Worm (Caenorhabditis elegans) whole organism, L4 larva: ENCODE measurements around the gene T07C4.3.

Experiments
- F26F4.8 ChIP-seq: fragments of 200-800 bp; sonication (Bioruptor generic); conservative IDR thresholded peaks from 2 replicates; pipeline ENCODE4 v1.3.6; 2022; ENCODE audit warnings: missing genetic modification characterization, missing compliant biosample characterization
- F49E8.2 ChIP-seq: sonication (generic microtip); optimal IDR thresholded peaks from 2 replicates; lab custom pipeline; 2016; ENCODE audit warnings: missing compliant biosample characterization, mild to moderate bottlenecking, missing genetic modification characterization, borderline replicate concordance
- T26A8.4 ChIP-seq: fragments of 200-800 bp; sonication (Bioruptor generic); IDR thresholded peaks from 2 replicates; pipeline ENCODE4 v1.3.6; 2022; ENCODE audit warnings: missing genetic modification characterization, missing compliant biosample characterization
- Y105C5A.15 ChIP-seq: fragments of 200-800 bp; sonication (Bioruptor generic); IDR thresholded peaks from 2 replicates; pipeline ENCODE4 v1.3.6; 2022; ENCODE audit warnings: missing genetic modification characterization, missing compliant biosample characterization
- Y48G9A.11 ChIP-seq: fragments of 200-800 bp; sonication (Bioruptor generic); IDR thresholded peaks from 2 replicates; pipeline ENCODE4 v1.3.6; 2022; ENCODE audit warnings: missing genetic modification reagents, missing genetic modification characterization, missing compliant biosample characterization
- ama-1 ChIP-seq: fragments of 150-350 bp; optimal IDR thresholded peaks from 2 replicates; lab custom pipeline; 2014; ENCODE audit warnings: inconsistent platforms, mixed read lengths
- arid-1 ChIP-seq: fragments of 200-800 bp; sonication (Bioruptor generic); conservative IDR thresholded peaks from 2 replicates; pipeline ENCODE4 v1.3.6; 2022; ENCODE audit warnings: missing genetic modification reagents, missing genetic modification characterization, missing compliant biosample characterization
- attf-4 ChIP-seq: sonication (generic microtip); optimal IDR thresholded peaks from 3 replicates; lab custom pipeline; 2017; ENCODE audit warnings: missing biosample characterization, missing genetic modification characterization
- ceh-32 ChIP-seq: sonication (generic microtip); optimal IDR thresholded peaks from 2 replicates; lab custom pipeline; 2016; ENCODE audit warnings: mild to moderate bottlenecking, missing genetic modification characterization, missing compliant biosample characterization; ENCODE audit not compliant: poor library complexity
- ceh-44 ChIP-seq: fragments of 200-800 bp; sonication (Bioruptor generic); IDR thresholded peaks from 2 replicates; pipeline ENCODE4 v1.3.6; 2022; ENCODE audit warnings: missing genetic modification reagents, missing genetic modification characterization, missing compliant biosample characterization
- ceh-62 ChIP-seq: sonication (generic microtip); optimal IDR thresholded peaks from 2 replicates; lab custom pipeline; 2017; ENCODE audit warnings: missing biosample characterization, missing genetic modification characterization
- ceh-82 ChIP-seq: sonication (generic microtip); optimal IDR thresholded peaks from 2 replicates; lab custom pipeline; 2017; ENCODE audit warnings: missing biosample characterization, missing genetic modification characterization
- daf-16 ChIP-seq, 3 experiments: sonication (generic microtip); optimal IDR thresholded peaks; 2 replicates each; lab custom pipeline; 2016 to 2017; ENCODE audit warnings: missing genetic modification characterization in 3 of 3, missing genetic modification reagents in 3 of 3, mild to moderate bottlenecking in 2 of 3, missing compliant biosample characterization in 2 of 3, missing biosample characterization in 1 of 3, moderate library complexity in 1 of 3
- daf-19 ChIP-seq: fragments of 200-800 bp; sonication (Bioruptor generic); conservative IDR thresholded peaks from 2 replicates; pipeline ENCODE4 v1.3.6; 2022; ENCODE audit warnings: missing genetic modification characterization, missing compliant biosample characterization
- dmd-6 ChIP-seq: fragments of 200-800 bp; sonication (Bioruptor generic); IDR thresholded peaks from 2 replicates; pipeline ENCODE4 v1.3.6; 2022; ENCODE audit warnings: missing genetic modification reagents, missing genetic modification characterization, missing compliant biosample characterization
- dpl-1 ChIP-seq: fragments of 150-350 bp; optimal IDR thresholded peaks from 2 replicates; lab custom pipeline; 2014; ENCODE audit warnings: missing biosample characterization, missing genetic modification reagents, missing genetic modification characterization
- dve-1 ChIP-seq: sonication (generic microtip); optimal IDR thresholded peaks from 2 replicates; lab custom pipeline; 2017; ENCODE audit warnings: antibody characterized with exemption, mild to moderate bottlenecking, missing genetic modification characterization, missing compliant biosample characterization; ENCODE audit not compliant: insufficient read depth
- egl-43 ChIP-seq: fragments of 200-800 bp; sonication (Bioruptor generic); IDR thresholded peaks from 2 replicates; pipeline ENCODE4 v1.3.6; 2022; ENCODE audit warnings: missing genetic modification reagents, missing genetic modification characterization, missing compliant biosample characterization
- fos-1 ChIP-seq: fragments of 150-350 bp; optimal IDR thresholded peaks from 2 replicates; lab custom pipeline; 2014; ENCODE audit warnings: missing biosample characterization, missing genetic modification characterization
- hlh-11 ChIP-seq: fragments of 200-800 bp; sonication (Bioruptor generic); optimal IDR thresholded peaks from 2 replicates; lab custom pipeline; 2018; ENCODE audit warnings: mild to moderate bottlenecking, missing genetic modification characterization, missing compliant biosample characterization
- lin-13 ChIP-seq: fragments of 150-350 bp; optimal IDR thresholded peaks from 2 replicates; lab custom pipeline; 2014; ENCODE audit warnings: missing biosample characterization, missing genetic modification reagents, missing genetic modification characterization
- lin-38 ChIP-seq: fragments of 200-800 bp; sonication (Bioruptor generic); IDR thresholded peaks from 2 replicates; pipeline ENCODE4 v1.3.6; 2022; ENCODE audit warnings: missing genetic modification reagents, missing genetic modification characterization, missing compliant biosample characterization
- mdl-1 ChIP-seq, 2 experiments: fragments of 150-350 bp in 1 of 2; sonication (generic microtip) in 1 of 2; optimal IDR thresholded peaks; 2 replicates each; lab custom pipeline; 2014 to 2017; ENCODE audit warnings: missing biosample characterization in 2 of 2, missing genetic modification characterization in 2 of 2
- mes-2 ChIP-seq: sonication (generic microtip); optimal IDR thresholded peaks from 2 replicates; lab custom pipeline; 2016; ENCODE audit warnings: missing genotype, mild to moderate bottlenecking, missing genetic modification characterization, missing compliant biosample characterization; ENCODE audit not compliant: poor library complexity, severe bottlenecking
- nhr-111 ChIP-seq: fragments of 200-800 bp; sonication (Bioruptor generic); optimal IDR thresholded peaks from 2 replicates; lab custom pipeline; 2018; ENCODE audit warnings: mild to moderate bottlenecking, missing genetic modification characterization, missing compliant biosample characterization
- nhr-28 ChIP-seq: fragments of 150-350 bp; optimal IDR thresholded peaks from 2 replicates; lab custom pipeline; 2014; ENCODE audit warnings: missing biosample characterization, missing genetic modification characterization
- nhr-42 ChIP-seq: fragments of 200-800 bp; sonication (Bioruptor generic); IDR thresholded peaks from 2 replicates; pipeline ENCODE4 v1.3.6; 2022; ENCODE audit warnings: missing genetic modification characterization, missing compliant biosample characterization
- nhr-6 ChIP-seq: fragments of 150-350 bp; optimal IDR thresholded peaks from 2 replicates; lab custom pipeline; 2014; ENCODE audit warnings: missing biosample characterization, missing genetic modification characterization
- pha-4 ChIP-seq, 2 experiments: fragments of 150-350 bp in 1 of 2; fragments of 200-800 bp in 1 of 2; sonication (Bioruptor generic) in 1 of 2; IDR thresholded peaks in 1 of 2; optimal IDR thresholded peaks in 1 of 2; 2 replicates each; pipeline versions ENCODE4 v1.3.6 to Lab custom; 2014 to 2022; ENCODE audit warnings: missing genetic modification characterization in 2 of 2, missing genetic modification reagents in 2 of 2, missing biosample characterization in 1 of 2, missing compliant biosample characterization in 1 of 2
- php-3 ChIP-seq: fragments of 200-800 bp; sonication (Bioruptor generic); IDR thresholded peaks from 2 replicates; pipeline ENCODE4 v1.3.6; 2022; ENCODE audit warnings: missing genetic modification reagents, missing genetic modification characterization, missing compliant biosample characterization
- set-16 ChIP-seq: fragments of 200-800 bp; sonication (Bioruptor generic); IDR thresholded peaks from 2 replicates; pipeline ENCODE4 v1.3.6; 2022; ENCODE audit warnings: missing genetic modification reagents, missing genetic modification characterization, missing compliant biosample characterization
- snpc-1.2 ChIP-seq: fragments of 200-800 bp; sonication (Bioruptor generic); IDR thresholded peaks from 2 replicates; pipeline ENCODE4 v1.3.6; 2022; ENCODE audit warnings: missing genetic modification reagents, missing genetic modification characterization, missing compliant biosample characterization
- spr-1 ChIP-seq: sonication (generic microtip); optimal IDR thresholded peaks from 2 replicates; lab custom pipeline; 2016; ENCODE audit warnings: mild to moderate bottlenecking, missing genetic modification characterization, missing compliant biosample characterization
- unc-130 ChIP-seq: sonication (generic microtip); optimal IDR thresholded peaks from 2 replicates; lab custom pipeline; 2016; ENCODE audit warnings: missing genetic modification reagents, missing genetic modification characterization, missing compliant biosample characterization
- unc-62 ChIP-seq, 3 experiments: fragments of 150-350 bp in 1 of 3; sonication (generic microtip); optimal IDR thresholded peaks in 2 of 3; peaks in 1 of 3; 1 replicate in 1 of 3; 2 replicates in 2 of 3; lab custom pipeline; 2014 to 2017; ENCODE audit warnings: missing biosample characterization in 3 of 3, missing genetic modification characterization in 3 of 3, missing genetic modification reagents in 3 of 3, missing genotype in 1 of 3
- zag-1 ChIP-seq: fragments of 150-350 bp; optimal IDR thresholded peaks from 2 replicates; lab custom pipeline; 2014; ENCODE audit warnings: missing biosample characterization, missing genetic modification characterization

T07C4.3 gene

ce11 chrIII:10318755-10319154 lies 33.2 kb upstream of the T07C4.3 start, which contains the start of gene unc-69 (continued):
- TF ChIP-seq ceh-82 (tag; lab: Kevin White, UChicago) (no peak), unc-130 (GFP tag; lab: Kevin White, UChicago) (no peak), Y105C5A.15 (GFP tag; lab: Robert Waterston, UW) (no peak)
- TF ChIP-seq, all 104 proteins: peak for 16

ce11 chrIII:10320228-10320705 lies 31.7 kb upstream of the T07C4.3 start:
- peak; percentile 74 for TF ChIP-seq unc-130 (GFP tag; lab: Kevin White, UChicago)
- TF ChIP-seq snpc-1.2 (GFP tag; lab: Robert Waterston, UW): peak; percentile 69; the same call in 1 of the 2 replicates
- TF ChIP-seq F49E8.2 (tag; lab: Kevin White, UChicago): peak; percentile 43
- TF ChIP-seq lin-38 (GFP tag; lab: Robert Waterston, UW): peak; percentile 79
- 0 out of 2 replicates have a peak, but pooled peaks have one; percentile 4 for TF ChIP-seq ceh-44 (GFP tag; lab: Robert Waterston, UW)
- peak; percentile 27; the same call in 1 of the 2 replicates for TF ChIP-seq arid-1
- TF ChIP-seq T26A8.4 (GFP tag; lab: Robert Waterston, UW): 0 out of 2 replicates have a peak, but pooled peaks have one; percentile 22
- peak; percentile 3 for TF ChIP-seq mes-2
- 0 out of 2 replicates have a peak, but pooled peaks have one; percentile 59 for TF ChIP-seq Y48G9A.11 (GFP tag; lab: Robert Waterston, UW)

- TF ChIP-seq fos-1 (tag; lab: Kevin White, UChicago) (no peak), dpl-1 (peak; percentile 37)
- TF ChIP-seq, all 104 proteins: peak for 1
Observed at ce11 chrIII:10320788-10321187, 31.2 kb upstream of the T07C4.3 start, which contains the start of gene sas-7. Gene sas-7 (plus strand): TSS chrIII:10321019.

ce11 chrIII:10326327-10326726 lies 25.6 kb upstream of the T07C4.3 start:
- TF ChIP-seq set-16: peak; percentile 79
- no peak for TF ChIP-seq ama-1 (lab: Kevin White, UChicago)
- TF ChIP-seq egl-43 (GFP tag; lab: Robert Waterston, UW): peak; percentile 61; the same call in 1 of the 2 replicates

ce11 chrIII:10328565-10329541 lies 23.1 kb upstream of the T07C4.3 start:
- TF ChIP-seq nhr-28 (tag; lab: Kevin White, UChicago): peak; percentile 7
- TF ChIP-seq mes-2: no peak
- no peak for TF ChIP-seq daf-16 (GFP tag; optimal IDR thresholded peaks at IDR 0.05; lab: Kevin White, UChicago)
- TF ChIP-seq daf-16 (tag; optimal IDR thresholded peaks at IDR 0.05; lab: Kevin White, UChicago): peak; percentile 44
- TF ChIP-seq spr-1: no peak
- 0 out of 2 replicates have a peak, but pooled peaks have one; percentile 29 for TF ChIP-seq Y48G9A.11 (GFP tag; lab: Robert Waterston, UW)
- no peak for TF ChIP-seq fos-1 (tag; lab: Kevin White, UChicago)
- TF ChIP-seq pha-4 (GFP tag; IDR thresholded peaks at IDR 0.05; lab: Robert Waterston, UW): no peak
- TF ChIP-seq pha-4 (tag; optimal IDR thresholded peaks at IDR 0.05; lab: Kevin White, UChicago): peak; percentile 49
- TF ChIP-seq ceh-62: no peak
- TF ChIP-seq php-3 (GFP tag; lab: Robert Waterston, UW): 0 out of 2 replicates have a peak, but pooled peaks have one; percentile 7
- peak; percentile 89 for TF ChIP-seq set-16
- peak; percentile 29 for TF ChIP-seq nhr-6 (tag; lab: Kevin White, UChicago)
- TF ChIP-seq lin-13 (GFP tag; lab: Kevin White, UChicago): no peak
- TF ChIP-seq ceh-32 (tag; lab: Kevin White, UChicago): no peak
- TF ChIP-seq unc-62 (GFP tag; optimal IDR thresholded peaks at IDR 0.05 in 1 of 2; lab: Kevin White, UChicago): peak in 1 of 2 experiments; percentile 89
- TF ChIP-seq unc-62 (tag; optimal IDR thresholded peaks at IDR 0.05; lab: Kevin White, UChicago): no peak
- no peak for TF ChIP-seq mdl-1 (tag; optimal IDR thresholded peaks at IDR 0.05; lab: Kevin White, UChicago)
- peak; percentile 13 for TF ChIP-seq dve-1 (tag; lab: Kevin White, UChicago)
- TF ChIP-seq dmd-6: peak; percentile 21; the same call in 1 of the 2 replicates
- no peak for TF ChIP-seq zag-1 (tag; lab: Kevin White, UChicago)
- TF ChIP-seq arid-1: no peak
- no peak for TF ChIP-seq attf-4 (tag; lab: Kevin White, UChicago)
- no peak for TF ChIP-seq nhr-42 (GFP tag; lab: Robert Waterston, UW)
- TF ChIP-seq hlh-11 (tag; lab: Kevin White, UChicago): peak; percentile 0
- TF ChIP-seq F26F4.8 (GFP tag; lab: Robert Waterston, UW): no peak
- no peak for TF ChIP-seq nhr-111 (GFP tag; lab: Kevin White, UChicago)
- no peak for TF ChIP-seq lin-38 (GFP tag; lab: Robert Waterston, UW)
- TF ChIP-seq daf-19: no peak
